Fruit fly (Drosophila melanogaster) whole organism, prepupa: ENCODE data around the gene Chchd2.

Experiments used
- CG11902 ChIP-seq: fragments of 200-800 bp; sonication (Bioruptor generic); optimal IDR thresholded peaks from 3 replicates; lab custom pipeline; 2016; ENCODE audit warnings: missing biosample characterization, missing genetic modification characterization
- CG34406 ChIP-seq: fragments of 200-800 bp; sonication (Bioruptor generic); optimal IDR thresholded peaks from 3 replicates; lab custom pipeline; 2016; ENCODE audit warnings: missing biosample characterization, missing genetic modification characterization
- Gug ChIP-seq: fragments of 200-800 bp; sonication (Bioruptor generic); IDR thresholded peaks from 2 replicates; pipeline ENCODE4 v1.3.6; 2022; ENCODE audit warnings: missing biosample characterization, missing genetic modification characterization
- Hr4 ChIP-seq: fragments of 200-800 bp; sonication (Bioruptor generic); optimal IDR thresholded peaks from 3 replicates; lab custom pipeline; 2016; ENCODE audit warnings: missing biosample characterization, missing genetic modification characterization
- Sox102F ChIP-seq: fragments of 200-800 bp; sonication (Bioruptor generic); optimal IDR thresholded peaks from 2 replicates; lab custom pipeline; 2016; ENCODE audit warnings: missing biosample characterization, mild to moderate bottlenecking, missing genetic modification characterization
- lz ChIP-seq: fragments of 200-800 bp; sonication (Bioruptor generic); optimal IDR thresholded peaks from 3 replicates; lab custom pipeline; 2016; ENCODE audit warnings: missing biosample characterization, missing genetic modification characterization

DNA sequence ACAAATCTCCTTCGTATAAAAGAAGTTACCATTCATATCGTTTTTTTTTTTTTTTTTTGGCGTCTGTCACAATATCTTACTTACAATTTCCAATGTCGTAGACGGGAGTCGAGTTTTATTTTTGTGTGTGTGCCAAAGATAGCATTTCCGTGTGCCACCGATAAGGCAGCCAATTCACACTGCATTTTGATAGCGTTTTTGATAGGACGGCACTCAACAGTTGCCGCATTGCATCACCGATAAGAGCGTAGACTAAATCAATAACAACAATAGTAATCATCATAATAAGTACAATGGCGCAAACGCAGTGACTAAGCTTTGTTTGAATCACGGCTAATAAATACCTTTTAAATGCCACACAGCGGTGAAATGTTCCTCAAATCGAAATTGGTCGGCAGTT is 37.6 kb downstream of the Chchd2 start:
- TF ChIP-seq Gug (GFP tag; lab: Robert Waterston, UW): no peak
- no peak for TF ChIP-seq Hr4 (GFP tag; lab: Kevin White, UChicago)
- no peak for TF ChIP-seq lz (GFP tag; lab: Kevin White, UChicago)
- no peak for TF ChIP-seq CG11902 (GFP tag; lab: Kevin White, UChicago)
- no peak for TF ChIP-seq Sox102F (GFP tag; lab: Kevin White, UChicago)
- TF ChIP-seq CG34406 (GFP tag; lab: Kevin White, UChicago): no peak
